Fruit fly (Drosophila melanogaster) whole organism, pupa: ENCODE measurements around the gene bam.

ENCODE experiments used
- CG15710 ChIP-seq: fragments of 200-800 bp; sonication (Bioruptor generic); optimal IDR thresholded peaks from 2 replicates; lab custom pipeline; 2018; ENCODE audit warnings: missing biosample characterization, mild to moderate bottlenecking, missing genetic modification characterization, moderate library complexity
- CG34367 ChIP-seq: fragments of 200-800 bp; sonication (Bioruptor generic); optimal IDR thresholded peaks from 2 replicates; lab custom pipeline; 2018; ENCODE audit warnings: missing biosample characterization, mild to moderate bottlenecking, missing genetic modification characterization
- Pif1B ChIP-seq: fragments of 200-800 bp; sonication (Bioruptor generic); optimal IDR thresholded peaks from 3 replicates; lab custom pipeline; 2016; ENCODE audit warnings: missing biosample characterization, missing genetic modification characterization

DNA sequence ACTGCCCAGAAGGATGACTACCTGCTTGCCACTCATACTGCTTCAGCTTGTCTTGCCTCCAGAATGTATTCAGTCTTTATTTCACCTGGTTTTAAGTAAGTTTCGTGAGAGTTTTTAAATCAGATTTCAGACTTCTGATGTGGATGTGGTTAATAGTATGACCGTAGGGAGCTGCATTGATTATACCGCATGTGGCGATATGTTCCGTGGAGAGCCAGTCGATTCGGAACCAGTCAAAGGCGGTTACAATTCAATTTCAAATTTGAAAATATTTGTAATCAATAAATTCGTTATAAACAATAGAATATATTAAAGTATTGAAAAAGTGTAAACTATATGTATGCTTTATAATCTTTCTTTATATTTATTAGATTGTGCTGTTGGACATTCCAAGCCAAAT lies 9.5 kb downstream of the bam start, which contains the start of gene Sil1:
- no peak for TF ChIP-seq CG34367 (tag; lab: Kevin White, UChicago)
- no peak for TF ChIP-seq Pif1B (GFP tag; lab: Kevin White, UChicago)
- TF ChIP-seq CG15710 (tag; lab: Kevin White, UChicago), result no peak
